Fruit fly (Drosophila melanogaster) whole organism, prepupa: ENCODE measurements around the gene Sdhaf3.

Experiments
- CG10631 ChIP-seq: fragments of 200-800 bp; sonication (Bioruptor generic); optimal IDR thresholded peaks from 2 replicates; lab custom pipeline; 2016; ENCODE audit warnings: missing biosample characterization, missing genetic modification characterization
- CG10669 ChIP-seq: fragments of 200-800 bp; sonication (Bioruptor generic); optimal IDR thresholded peaks from 3 replicates; lab custom pipeline; 2018; ENCODE audit warnings: missing biosample characterization, mild to moderate bottlenecking, missing genetic modification characterization, moderate library complexity
- CG11294 ChIP-seq: fragments of 200-800 bp; sonication (Bioruptor generic); IDR thresholded peaks from 2 replicates; pipeline ENCODE4 v1.3.6; 2022; ENCODE audit warnings: missing biosample characterization, missing genetic modification characterization
- CG11762 ChIP-seq: fragments of 200-800 bp; sonication (Bioruptor generic); optimal IDR thresholded peaks from 3 replicates; lab custom pipeline; 2016; ENCODE audit warnings: missing biosample characterization, missing genetic modification characterization; ENCODE audit not compliant: insufficient read depth
- CG11902 ChIP-seq: fragments of 200-800 bp; sonication (Bioruptor generic); optimal IDR thresholded peaks from 3 replicates; lab custom pipeline; 2016; ENCODE audit warnings: missing biosample characterization, missing genetic modification characterization
- CG1621 ChIP-seq: fragments of 200-800 bp; sonication (Bioruptor generic); optimal IDR thresholded peaks from 3 replicates; lab custom pipeline; 2018; ENCODE audit warnings: missing biosample characterization, mild to moderate bottlenecking, missing genetic modification characterization
- CG16779 ChIP-seq: fragments of 200-800 bp; sonication (Bioruptor generic); optimal IDR thresholded peaks from 3 replicates; lab custom pipeline; 2017; ENCODE audit warnings: missing biosample characterization, mild to moderate bottlenecking, missing genetic modification characterization
- CG3032 ChIP-seq: fragments of 200-800 bp; optimal IDR thresholded peaks from 2 replicates; lab custom pipeline; 2019; ENCODE audit warnings: missing biosample characterization, mild to moderate bottlenecking, missing genetic modification characterization, moderate library complexity
- CG4318 ChIP-seq: fragments of 200-800 bp; sonication (Bioruptor generic); optimal IDR thresholded peaks from 3 replicates; lab custom pipeline; 2017; ENCODE audit warnings: missing biosample characterization, mild to moderate bottlenecking, missing genetic modification characterization
- CG6163 ChIP-seq: fragments of 200-800 bp; sonication (Bioruptor generic); IDR thresholded peaks from 3 replicates; pipeline ENCODE4 v1.3.6; 2022; ENCODE audit warnings: missing biosample characterization, missing genetic modification characterization
- CG6276 ChIP-seq: fragments of 200-800 bp; sonication (Bioruptor generic); optimal IDR thresholded peaks from 2 replicates; lab custom pipeline; 2017; ENCODE audit warnings: missing biosample characterization, mild to moderate bottlenecking, missing genetic modification characterization
- CG6808 ChIP-seq: fragments of 200-800 bp; sonication (Bioruptor generic); optimal IDR thresholded peaks from 3 replicates; lab custom pipeline; 2017; ENCODE audit warnings: missing biosample characterization, missing genetic modification characterization, mild to moderate bottlenecking, moderate library complexity, missing genetic modification reagents
- CG6854 ChIP-seq: fragments of 200-800 bp; sonication (Bioruptor generic); optimal IDR thresholded peaks from 2 replicates; lab custom pipeline; 2017; ENCODE audit warnings: missing biosample characterization, mild to moderate bottlenecking, missing genetic modification characterization
- CG7368 ChIP-seq: fragments of 200-800 bp; sonication (Bioruptor generic); optimal IDR thresholded peaks from 3 replicates; lab custom pipeline; 2016; ENCODE audit warnings: missing biosample characterization, missing genetic modification characterization
- CG8119 ChIP-seq: fragments of 200-800 bp; sonication (Bioruptor generic); IDR thresholded peaks from 3 replicates; pipeline ENCODE4 v1.3.6; 2022; ENCODE audit warnings: missing biosample characterization, missing genetic modification characterization
- CG9139 ChIP-seq: fragments of 200-800 bp; sonication (Bioruptor generic); optimal IDR thresholded peaks from 3 replicates; lab custom pipeline; 2017; ENCODE audit warnings: missing biosample characterization, mild to moderate bottlenecking, missing genetic modification characterization
- Eip78C ChIP-seq: fragments of 200-800 bp; sonication (Bioruptor generic); peaks from one replicate; lab custom pipeline; 2016; ENCODE audit warnings: missing biosample characterization, missing genetic modification characterization
- Eip93F ChIP-seq: fragments of 200-800 bp; sonication (Bioruptor generic); optimal IDR thresholded peaks from 2 replicates; lab custom pipeline; 2016; ENCODE audit warnings: missing biosample characterization, mild to moderate bottlenecking, missing genetic modification characterization
- Ets21C ChIP-seq: fragments of 200-800 bp; sonication (Bioruptor generic); optimal IDR thresholded peaks from 3 replicates; lab custom pipeline; 2016; ENCODE audit warnings: missing biosample characterization, missing genetic modification characterization
- Ets96B ChIP-seq: fragments of 200-800 bp; optimal IDR thresholded peaks from 2 replicates; lab custom pipeline; 2019; ENCODE audit warnings: missing biosample characterization, mild to moderate bottlenecking, missing genetic modification characterization, moderate library complexity
- Gug ChIP-seq: fragments of 200-800 bp; sonication (Bioruptor generic); IDR thresholded peaks from 2 replicates; pipeline ENCODE4 v1.3.6; 2022; ENCODE audit warnings: missing biosample characterization, missing genetic modification characterization
- Hr4 ChIP-seq: fragments of 200-800 bp; sonication (Bioruptor generic); optimal IDR thresholded peaks from 3 replicates; lab custom pipeline; 2016; ENCODE audit warnings: missing biosample characterization, missing genetic modification characterization
- Lpt ChIP-seq: fragments of 200-800 bp; sonication (Bioruptor generic); optimal IDR thresholded peaks from 3 replicates; lab custom pipeline; 2016; ENCODE audit warnings: missing biosample characterization, missing genetic modification characterization
- OdsH ChIP-seq: fragments of 200-800 bp; sonication (Bioruptor generic); optimal IDR thresholded peaks from 3 replicates; lab custom pipeline; 2016; ENCODE audit warnings: missing biosample characterization, missing genetic modification characterization
- Smox ChIP-seq: fragments of 200-800 bp; sonication (Bioruptor generic); optimal IDR thresholded peaks from 3 replicates; lab custom pipeline; 2016; ENCODE audit warnings: missing biosample characterization, missing genetic modification characterization
- Sox102F ChIP-seq: fragments of 200-800 bp; sonication (Bioruptor generic); optimal IDR thresholded peaks from 2 replicates; lab custom pipeline; 2016; ENCODE audit warnings: missing biosample characterization, mild to moderate bottlenecking, missing genetic modification characterization
- Sox15 ChIP-seq: fragments of 200-800 bp; sonication (Bioruptor generic); optimal IDR thresholded peaks from 3 replicates; lab custom pipeline; 2016; ENCODE audit warnings: missing biosample characterization, missing genetic modification characterization
- achi ChIP-seq: fragments of 200-800 bp; sonication (Bioruptor generic); optimal IDR thresholded peaks from 3 replicates; lab custom pipeline; 2016; ENCODE audit warnings: missing biosample characterization, missing genetic modification characterization
- cyc ChIP-seq: fragments of 200-800 bp; sonication (Bioruptor generic); optimal IDR thresholded peaks from 3 replicates; lab custom pipeline; 2016; ENCODE audit warnings: missing biosample characterization, missing genetic modification characterization
- dac ChIP-seq: fragments of 200-800 bp; sonication (Bioruptor generic); optimal IDR thresholded peaks from 2 replicates; lab custom pipeline; 2017; ENCODE audit warnings: missing biosample characterization, mild to moderate bottlenecking, missing genetic modification characterization
- dsx ChIP-seq: fragments of 200-800 bp; optimal IDR thresholded peaks from 3 replicates; lab custom pipeline; 2019; ENCODE audit warnings: missing biosample characterization, mild to moderate bottlenecking, missing genetic modification characterization, moderate library complexity; ENCODE audit not compliant: poor library complexity, severe bottlenecking
- esn ChIP-seq: fragments of 200-800 bp; sonication (Bioruptor generic); optimal IDR thresholded peaks from 2 replicates; lab custom pipeline; 2016; ENCODE audit warnings: missing biosample characterization, mild to moderate bottlenecking, missing genetic modification characterization, moderate library complexity
- fkh ChIP-seq: fragments of 200-800 bp; sonication (Bioruptor generic); optimal IDR thresholded peaks from 3 replicates; lab custom pipeline; 2017; ENCODE audit warnings: missing biosample characterization, mild to moderate bottlenecking, missing genetic modification characterization, moderate library complexity
- net ChIP-seq: fragments of 200-800 bp; sonication (Bioruptor generic); optimal IDR thresholded peaks from 3 replicates; lab custom pipeline; 2016; ENCODE audit warnings: missing biosample characterization, missing genetic modification characterization
- pdm3 ChIP-seq: fragments of 200-800 bp; sonication (Bioruptor generic); optimal IDR thresholded peaks from 3 replicates; lab custom pipeline; 2016; ENCODE audit warnings: missing biosample characterization, missing genetic modification characterization
- salr ChIP-seq, 2 experiments: fragments of 200-800 bp; sonication (Bioruptor generic); optimal IDR thresholded peaks; 3 replicates each; lab custom pipeline; 2016 to 2018; ENCODE audit warnings: missing biosample characterization in 2 of 2, missing genetic modification characterization in 2 of 2, mild to moderate bottlenecking in 1 of 2
- topi ChIP-seq: fragments of 200-800 bp; sonication (Bioruptor generic); optimal IDR thresholded peaks from 3 replicates; lab custom pipeline; 2016; ENCODE audit warnings: missing biosample characterization, missing genetic modification characterization

Gene Sdhaf3

dm6 chr3R:16526697-16527370, 44.6 kb upstream of the Sdhaf3 start (continued):
- TF ChIP-seq Eip93F (GFP tag; lab: Kevin White, UChicago), result no peak
- peak; percentile 73 for TF ChIP-seq pdm3
- TF ChIP-seq CG11762 (GFP tag; lab: Kevin White, UChicago), result peak; percentile 73
- peak; percentile 78 for TF ChIP-seq achi (GFP tag; lab: Kevin White, UChicago)
- peak; percentile 47 for TF ChIP-seq CG11902 (GFP tag; lab: Kevin White, UChicago)
- peak; percentile 47 for TF ChIP-seq cyc (GFP tag; lab: Kevin White, UChicago)
- peak; percentile 70 for TF ChIP-seq CG3032
- no peak for TF ChIP-seq Ets21C
- TF ChIP-seq CG6276 (GFP tag; lab: Kevin White, UChicago), result peak; percentile 27
- TF ChIP-seq fkh, result no peak
- TF ChIP-seq CG10669 (GFP tag; lab: Kevin White, UChicago), result peak; percentile 80
- TF ChIP-seq CG7368 (GFP tag; lab: Kevin White, UChicago), result peak; percentile 58
- TF ChIP-seq CG6854 (GFP tag; lab: Kevin White, UChicago), result no peak
- peak; percentile 44 for TF ChIP-seq Smox
- peak; percentile 72 for TF ChIP-seq CG8119 (GFP tag; lab: Robert Waterston, UW)
- peak; percentile 16 to 77 for TF ChIP-seq salr (GFP tag; optimal IDR thresholded peaks at IDR 0.05; lab: Kevin White, UChicago)
- peak; percentile 26 for TF ChIP-seq Sox15
- TF ChIP-seq OdsH (GFP tag; lab: Kevin White, UChicago), result peak; percentile 72
- TF ChIP-seq CG10631, result peak; percentile 81
- peak; percentile 65 for TF ChIP-seq CG1621
- peak; percentile 48 for TF ChIP-seq CG9139 (GFP tag; lab: Kevin White, UChicago)
- TF ChIP-seq CG6808 (GFP tag; lab: Kevin White, UChicago), result peak; percentile 82
- peak; percentile 86 for TF ChIP-seq Ets96B (tag; lab: Kevin White, UChicago)
- peak; percentile 69 for TF ChIP-seq net (GFP tag; lab: Kevin White, UChicago)
- peak; percentile 93 for TF ChIP-seq Eip78C (GFP tag; lab: Kevin White, UChicago)
- TF ChIP-seq dsx (GFP tag; lab: Kevin White, UChicago), result peak; percentile 37
- TF ChIP-seq CG11294 (GFP tag; lab: Robert Waterston, UW), result no peak
- TF ChIP-seq topi (GFP tag; lab: Kevin White, UChicago), result peak; percentile 60
- TF ChIP-seq Gug (GFP tag; lab: Robert Waterston, UW), result no peak
- TF ChIP-seq Lpt (GFP tag; lab: Kevin White, UChicago), result peak; percentile 87
- TF ChIP-seq esn, result peak; percentile 58
- peak; percentile 59 for TF ChIP-seq Hr4 (GFP tag; lab: Kevin White, UChicago)
- no peak for TF ChIP-seq Sox102F
- TF ChIP-seq, all 60 proteins: peak for 49

- TF ChIP-seq CG10631 (no peak), achi (GFP tag; lab: Kevin White, UChicago) (no peak), CG6808 (GFP tag; lab: Kevin White, UChicago) (no peak)
Measured at dm6 chr3R:16526256-16526655, 44.0 kb upstream of the Sdhaf3 start.

- TF ChIP-seq CG4318 (GFP tag; lab: Kevin White, UChicago) (no peak), CG16779 (tag; lab: Kevin White, UChicago) (no peak), Smox (no peak), CG6163 (GFP tag; lab: Robert Waterston, UW) (no peak), dac (GFP tag; lab: Kevin White, UChicago) (no peak)
- TF ChIP-seq, all 60 proteins: peak for 0
Measured at dm6 chr3R:16525555-16525954, 43.3 kb upstream of the Sdhaf3 start.
